Worm (Caenorhabditis elegans) whole organism, late embryonic: ENCODE data around the gene lab-2.

Experiments used
- C38D4.7 ChIP-seq: fragments of 200-800 bp; sonication (Bioruptor generic); optimal IDR thresholded peaks from 2 replicates; lab custom pipeline; 2018; ENCODE audit warnings: mild to moderate bottlenecking, missing genetic modification characterization, moderate library complexity, missing compliant biosample characterization
- F13H6.1 ChIP-seq: sonication (generic microtip); optimal IDR thresholded peaks from 2 replicates; lab custom pipeline; 2016; ENCODE audit warnings: missing genetic modification characterization, missing compliant biosample characterization
- K09A11.1 ChIP-seq: sonication (generic microtip); optimal IDR thresholded peaks from 2 replicates; lab custom pipeline; 2017; ENCODE audit warnings: antibody characterized with exemption, mild to moderate bottlenecking, missing genetic modification characterization, missing compliant biosample characterization; ENCODE audit not compliant: insufficient read depth
- T23F11.4 ChIP-seq: fragments of 200-800 bp; sonication (Bioruptor generic); optimal IDR thresholded peaks from 2 replicates; lab custom pipeline; 2018; ENCODE audit warnings: mild to moderate bottlenecking, missing genetic modification characterization, missing compliant biosample characterization
- ahr-1 ChIP-seq: sonication (generic microtip); optimal IDR thresholded peaks from 2 replicates; lab custom pipeline; 2016; ENCODE audit warnings: missing genetic modification characterization, missing compliant biosample characterization
- ceh-19 ChIP-seq: fragments of 200-800 bp; sonication (Bioruptor generic); optimal IDR thresholded peaks from 2 replicates; lab custom pipeline; 2018; ENCODE audit warnings: mild to moderate bottlenecking, missing genetic modification characterization, missing compliant biosample characterization
- ceh-2 ChIP-seq: sonication (generic microtip); optimal IDR thresholded peaks from 2 replicates; lab custom pipeline; 2016; ENCODE audit warnings: missing genotype, missing genetic modification characterization, missing compliant biosample characterization
- ceh-48 ChIP-seq: sonication (generic microtip); optimal IDR thresholded peaks from 2 replicates; lab custom pipeline; 2016; ENCODE audit warnings: missing genetic modification characterization, inconsistent platforms, missing compliant biosample characterization
- ceh-6 ChIP-seq: fragments of 200-800 bp; sonication (Bioruptor generic); optimal IDR thresholded peaks from 2 replicates; lab custom pipeline; 2018; ENCODE audit warnings: mild to moderate bottlenecking, missing genetic modification characterization, missing compliant biosample characterization
- ceh-9 ChIP-seq: sonication (generic microtip); optimal IDR thresholded peaks from 2 replicates; lab custom pipeline; 2016; ENCODE audit warnings: mild to moderate bottlenecking, missing genetic modification characterization, inconsistent platforms, missing compliant biosample characterization
- elt-2 ChIP-seq: sonication (generic microtip); optimal IDR thresholded peaks from 2 replicates; lab custom pipeline; 2016; ENCODE audit warnings: missing genetic modification reagents, missing genetic modification characterization, missing compliant biosample characterization
- fax-1 ChIP-seq: sonication (generic microtip); optimal IDR thresholded peaks from 2 replicates; lab custom pipeline; 2016; ENCODE audit warnings: missing genotype, missing genetic modification characterization, missing compliant biosample characterization
- fkh-6 ChIP-seq: sonication (generic microtip); optimal IDR thresholded peaks from 2 replicates; lab custom pipeline; 2016; ENCODE audit warnings: missing genetic modification characterization, missing compliant biosample characterization
- gmeb-2 ChIP-seq: sonication (generic microtip); optimal IDR thresholded peaks from 2 replicates; lab custom pipeline; 2016; ENCODE audit warnings: missing genetic modification characterization, inconsistent platforms, missing compliant biosample characterization
- hlh-8 ChIP-seq: sonication (generic microtip); optimal IDR thresholded peaks from 2 replicates; lab custom pipeline; 2016; ENCODE audit warnings: missing genotype, missing genetic modification characterization, missing compliant biosample characterization
- lim-6 ChIP-seq: sonication (generic microtip); optimal IDR thresholded peaks from 2 replicates; lab custom pipeline; 2016; ENCODE audit warnings: missing genetic modification characterization, missing compliant biosample characterization
- lin-11 ChIP-seq: fragments of 200-800 bp; sonication (Bioruptor generic); optimal IDR thresholded peaks from 2 replicates; lab custom pipeline; 2018; ENCODE audit warnings: mild to moderate bottlenecking, missing genetic modification characterization, missing compliant biosample characterization
- madf-2 ChIP-seq: sonication (generic microtip); optimal IDR thresholded peaks from 2 replicates; lab custom pipeline; 2017; ENCODE audit warnings: missing genetic modification characterization, missing compliant biosample characterization
- mec-3 ChIP-seq: sonication (generic microtip); optimal IDR thresholded peaks from 2 replicates; lab custom pipeline; 2016; ENCODE audit warnings: borderline replicate concordance, missing genetic modification characterization, missing compliant biosample characterization
- nhr-232 ChIP-seq: sonication (generic microtip); optimal IDR thresholded peaks from 2 replicates; lab custom pipeline; 2016; ENCODE audit warnings: missing genetic modification characterization, missing compliant biosample characterization
- odd-2 ChIP-seq: sonication (generic microtip); optimal IDR thresholded peaks from 2 replicates; lab custom pipeline; 2017; ENCODE audit warnings: antibody characterized with exemption, mild to moderate bottlenecking, missing genetic modification characterization, missing compliant biosample characterization
- pax-1 ChIP-seq: fragments of 150-350 bp; optimal IDR thresholded peaks from 2 replicates; lab custom pipeline; 2014; ENCODE audit warnings: missing biosample characterization, missing genetic modification characterization
- pha-2 ChIP-seq: sonication (generic microtip); optimal IDR thresholded peaks from 2 replicates; lab custom pipeline; 2017; ENCODE audit warnings: mild to moderate bottlenecking, missing genetic modification characterization, missing compliant biosample characterization
- pqm-1 ChIP-seq: sonication (generic microtip); optimal IDR thresholded peaks from 2 replicates; lab custom pipeline; 2016; ENCODE audit warnings: missing genetic modification characterization, missing compliant biosample characterization
- ref-2 ChIP-seq: sonication (generic microtip); optimal IDR thresholded peaks from 2 replicates; lab custom pipeline; 2016; ENCODE audit warnings: missing genetic modification characterization, missing compliant biosample characterization
- sox-2 ChIP-seq: fragments of 200-800 bp; sonication (Bioruptor generic); IDR thresholded peaks from 2 replicates; pipeline ENCODE4 v1.3.6; 2022; ENCODE audit warnings: missing genetic modification reagents, missing genetic modification characterization, missing compliant biosample characterization
- syd-9 ChIP-seq: sonication (generic microtip); optimal IDR thresholded peaks from 2 replicates; lab custom pipeline; 2016; ENCODE audit warnings: mild to moderate bottlenecking, missing genetic modification characterization, moderate library complexity, missing compliant biosample characterization
- tbx-2 ChIP-seq: sonication (generic microtip); optimal IDR thresholded peaks from 2 replicates; lab custom pipeline; 2016; ENCODE audit warnings: missing genetic modification characterization, missing compliant biosample characterization
- tbx-7 ChIP-seq: sonication (generic microtip); optimal IDR thresholded peaks from 2 replicates; lab custom pipeline; 2016; ENCODE audit warnings: missing genotype, missing genetic modification characterization, missing compliant biosample characterization
- ttx-3 ChIP-seq: sonication (generic microtip); optimal IDR thresholded peaks from 2 replicates; lab custom pipeline; 2016; ENCODE audit warnings: missing genetic modification reagents, missing genetic modification characterization, missing compliant biosample characterization
- unc-3 ChIP-seq, 2 experiments: fragments of 200-800 bp in 1 of 2; sonication (Bioruptor generic) in 1 of 2; sonication (generic microtip) in 1 of 2; conservative IDR thresholded peaks in 1 of 2; optimal IDR thresholded peaks in 1 of 2; 2 replicates each; pipeline versions ENCODE4 v1.3.6 to Lab custom; 2016 to 2022; ENCODE audit warnings: missing compliant biosample characterization in 2 of 2, missing genetic modification characterization in 2 of 2, missing genetic modification reagents in 1 of 2
- ztf-16 ChIP-seq: sonication (generic microtip); optimal IDR thresholded peaks from 2 replicates; lab custom pipeline; 2017; ENCODE audit warnings: missing genetic modification characterization, missing compliant biosample characterization

The lab-2 gene

ce11 chrIII:7323331-7323730 lies 6.1 kb downstream of the lab-2 start:
- TF ChIP-seq unc-3 (GFP tag; conservative IDR thresholded peaks at IDR 0.05; lab: Robert Waterston, UW), result no peak
- no peak for TF ChIP-seq unc-3 (tag; optimal IDR thresholded peaks at IDR 0.05; lab: Kevin White, UChicago)
- no peak for TF ChIP-seq K09A11.1 (tag; lab: Kevin White, UChicago)
- TF ChIP-seq sox-2 (GFP tag; lab: Robert Waterston, UW), result no peak
- no peak for TF ChIP-seq gmeb-2
- TF ChIP-seq pqm-1 (tag; lab: Kevin White, UChicago), result no peak
- TF ChIP-seq fax-1 (tag; lab: Kevin White, UChicago), result no peak
- no peak for TF ChIP-seq T23F11.4 (GFP tag; lab: Kevin White, UChicago)
- TF ChIP-seq lin-11 (tag; lab: Kevin White, UChicago), result no peak
- TF ChIP-seq ceh-9, result no peak
- TF ChIP-seq F13H6.1 (tag; lab: Kevin White, UChicago), result no peak
- TF ChIP-seq elt-2, result no peak
- no peak for TF ChIP-seq ref-2 (tag; lab: Kevin White, UChicago)
- no peak for TF ChIP-seq tbx-2 (tag; lab: Kevin White, UChicago)
- no peak for TF ChIP-seq nhr-232 (tag; lab: Kevin White, UChicago)
- TF ChIP-seq syd-9 (tag; lab: Kevin White, UChicago), result no peak
- no peak for TF ChIP-seq hlh-8 (tag; lab: Kevin White, UChicago)
- no peak for TF ChIP-seq tbx-7
- TF ChIP-seq, all 69 proteins: peak for 0

- no peak for TF ChIP-seq pha-2 (tag; lab: Kevin White, UChicago)
- no peak for TF ChIP-seq madf-2 (tag; lab: Kevin White, UChicago)
- no peak for TF ChIP-seq tbx-2 (tag; lab: Kevin White, UChicago)
- no peak for TF ChIP-seq gmeb-2
- no peak for TF ChIP-seq C38D4.7
- TF ChIP-seq fkh-6 (tag; lab: Kevin White, UChicago), result no peak
- TF ChIP-seq ztf-16 (tag; lab: Kevin White, UChicago), result no peak
- TF ChIP-seq ttx-3 (tag; lab: Kevin White, UChicago), result no peak
- no peak for TF ChIP-seq ahr-1 (tag; lab: Kevin White, UChicago)
- TF ChIP-seq mec-3 (tag; lab: Kevin White, UChicago), result no peak
- no peak for TF ChIP-seq sox-2 (GFP tag; lab: Robert Waterston, UW)
Measured at ce11 chrIII:7322018-7322417, 7.4 kb downstream of the lab-2 start.

- TF ChIP-seq sox-2 (GFP tag; lab: Robert Waterston, UW), result no peak
- no peak for TF ChIP-seq lim-6
- TF ChIP-seq tbx-2 (tag; lab: Kevin White, UChicago), result no peak
- no peak for TF ChIP-seq nhr-232 (tag; lab: Kevin White, UChicago)
- TF ChIP-seq odd-2 (tag; lab: Kevin White, UChicago), result no peak
- TF ChIP-seq tbx-7, result no peak
- TF ChIP-seq K09A11.1 (tag; lab: Kevin White, UChicago), result no peak
- no peak for TF ChIP-seq ceh-2
- TF ChIP-seq, all 69 proteins: peak for 0
Measured at ce11 chrIII:7319390-7319789, 10.0 kb downstream of the lab-2 start, which contains the start of gene F56C9.8. Gene F56C9.8, minus strand, starts transcription at chrIII:7319509.

- TF ChIP-seq ceh-48 (tag; lab: Kevin White, UChicago), result no peak
- peak; percentile 33 for TF ChIP-seq ceh-19 (GFP tag; lab: Kevin White, UChicago)
- TF ChIP-seq pax-1 (tag; lab: Kevin White, UChicago), result peak; percentile 14
Measured at ce11 chrIII:7317354-7317753, 12.1 kb downstream of the lab-2 start.

ce11 chrIII:7314927-7315547 lies 14.4 kb downstream of the lab-2 start, which contains the start of gene nspg-6:
Gene nspg-6, minus strand, starts transcription at chrIII:7314977.
- no peak for TF ChIP-seq ceh-6 (GFP tag; lab: Kevin White, UChicago)
